Fruit fly (Drosophila melanogaster): ENCODE results near the gene Gart.

- TF ChIP-seq psq (optimal IDR thresholded peaks at IDR 0.05) = no peak
- no peak for TF ChIP-seq Myc (optimal IDR thresholded peaks at IDR 0.05)
- no peak for TF ChIP-seq h (optimal IDR thresholded peaks at IDR 0.05)
Measured at dm6 chr2L:7021382-7021781, 2.3 kb downstream of the Gart start, which contains the start of gene Pcp.
